Fruit fly (Drosophila melanogaster): ENCODE data around the gene CG4267.

- TF ChIP-seq CTCF (optimal IDR thresholded peaks at IDR 0.05) (no peak), CG8478 (optimal IDR thresholded peaks at IDR 0.05) (no peak)
Measured at dm6 chr2L:2286773-2287172, 44.6 kb downstream of the CG4267 start, which contains the start of gene CG31681.

All from S2 (cell line).